Worm (Caenorhabditis elegans): Measurements from ENCODE around the gene C46H3.2.

- TF ChIP-seq repo-1 (tag; optimal IDR thresholded peaks at IDR 0.05): no peak
- no peak for TF ChIP-seq snpc-4 (GFP tag; optimal IDR thresholded peaks at IDR 0.05)
- no peak for TF ChIP-seq snpc-4 (tag; optimal IDR thresholded peaks at IDR 0.05)
- no peak for TF ChIP-seq B0035.1 (tag; optimal IDR thresholded peaks at IDR 0.05)
These were observed 63.3 kb downstream of the C46H3.2 start for ce11 chrX:1167234-1167633.

Data from whole organism, young adult.